Fruit fly (Drosophila melanogaster) whole organism, embryonic: ENCODE data around the gene CG12539.
A peak's percentile ranks its signal among the peaks of the same experiment; 100 is the strongest.

Source experiments
- CG10565 ChIP-seq: fragments of 200-800 bp; sonication (Bioruptor generic); optimal IDR thresholded peaks from 3 replicates; lab custom pipeline; 2016; ENCODE audit warnings: missing biosample characterization, mild to moderate bottlenecking, missing genetic modification characterization
- CG11247 ChIP-seq: fragments of 200-800 bp; sonication (Bioruptor generic); IDR thresholded peaks from 2 replicates; pipeline ENCODE4 v1.3.6; 2022; ENCODE audit warnings: missing biosample characterization, missing genetic modification characterization
- CG13894 ChIP-seq: fragments of 200-800 bp; sonication (Bioruptor generic); optimal IDR thresholded peaks from 3 replicates; lab custom pipeline; 2018; ENCODE audit warnings: missing biosample characterization, mild to moderate bottlenecking, missing genetic modification characterization, moderate library complexity
- CG1603 ChIP-seq: fragments of 200-800 bp; sonication (Bioruptor generic); optimal IDR thresholded peaks from 2 replicates; lab custom pipeline; 2019; ENCODE audit warnings: missing biosample characterization, mild to moderate bottlenecking, missing genetic modification characterization, moderate library complexity
- CG17359 ChIP-seq: fragments of 200-800 bp; sonication (Bioruptor generic); optimal IDR thresholded peaks from 3 replicates; lab custom pipeline; 2018; ENCODE audit warnings: missing biosample characterization, mild to moderate bottlenecking, missing genetic modification characterization, moderate library complexity
- CG1832 ChIP-seq: fragments of 200-800 bp; sonication (Bioruptor generic); optimal IDR thresholded peaks from 2 replicates; lab custom pipeline; 2017; ENCODE audit warnings: missing biosample characterization, mild to moderate bottlenecking, missing genetic modification characterization, inconsistent platforms
- CG18476 ChIP-seq: fragments of 200-800 bp; sonication (Bioruptor generic); optimal IDR thresholded peaks from 2 replicates; lab custom pipeline; 2016; ENCODE audit warnings: missing biosample characterization, mild to moderate bottlenecking, missing genetic modification characterization
- CG31365 ChIP-seq: fragments of 200-800 bp; sonication (Bioruptor generic); optimal IDR thresholded peaks from 2 replicates; lab custom pipeline; 2018; ENCODE audit warnings: missing biosample characterization, mild to moderate bottlenecking, missing genetic modification characterization
- CG31388 ChIP-seq: fragments of 200-800 bp; sonication (Bioruptor generic); optimal IDR thresholded peaks from 2 replicates; lab custom pipeline; 2016; ENCODE audit warnings: missing biosample characterization, missing genetic modification characterization
- CG3281 ChIP-seq: fragments of 200-800 bp; sonication (Bioruptor generic); optimal IDR thresholded peaks from 3 replicates; lab custom pipeline; 2017; ENCODE audit warnings: missing biosample characterization, mild to moderate bottlenecking, missing genetic modification characterization
- CG3995 ChIP-seq: fragments of 200-800 bp; sonication (Bioruptor generic); optimal IDR thresholded peaks from 3 replicates; lab custom pipeline; 2016; ENCODE audit warnings: missing biosample characterization, missing genetic modification characterization
- CG7357 ChIP-seq: fragments of 200-800 bp; sonication (Bioruptor generic); IDR thresholded peaks from 3 replicates; pipeline ENCODE4 v1.3.6; 2022; ENCODE audit warnings: missing biosample characterization, missing genetic modification characterization
- CG7745 ChIP-seq: fragments of 200-800 bp; sonication (Bioruptor generic); optimal IDR thresholded peaks from 2 replicates; lab custom pipeline; 2018; ENCODE audit warnings: missing biosample characterization, mild to moderate bottlenecking, missing genetic modification characterization, moderate library complexity
- CG8281 ChIP-seq: fragments of 200-800 bp; sonication (Bioruptor generic); optimal IDR thresholded peaks from 2 replicates; lab custom pipeline; 2018; ENCODE audit warnings: missing biosample characterization, mild to moderate bottlenecking, missing genetic modification characterization, moderate library complexity
- CG8924 ChIP-seq: fragments of 200-800 bp; optimal IDR thresholded peaks from 3 replicates; lab custom pipeline; 2019; ENCODE audit warnings: missing biosample characterization, mild to moderate bottlenecking, missing genetic modification characterization, moderate library complexity
- CkIIα-i1 ChIP-seq: fragments of 200-800 bp; sonication (Bioruptor generic); IDR thresholded peaks from 2 replicates; pipeline ENCODE4 v1.3.6; 2022; ENCODE audit warnings: missing biosample characterization, missing genetic modification characterization
- Deaf1 ChIP-seq: fragments of 200-800 bp; optimal IDR thresholded peaks from 3 replicates; lab custom pipeline; 2019; ENCODE audit warnings: missing biosample characterization, mild to moderate bottlenecking, missing genetic modification characterization, moderate library complexity
- Dip2 ChIP-seq: fragments of 200-800 bp; sonication (Bioruptor generic); IDR thresholded peaks from 2 replicates; pipeline ENCODE4 v1.3.6; 2022; ENCODE audit warnings: missing biosample characterization, missing genetic modification characterization
- Doc3 ChIP-seq: fragments of 200-800 bp; sonication (Bioruptor generic); IDR thresholded peaks from 3 replicates; pipeline ENCODE4 v1.3.6; 2022; ENCODE audit warnings: missing biosample characterization, missing genetic modification characterization; ENCODE audit not compliant: partially characterized antibody
- Drgx ChIP-seq: fragments of 200-800 bp; sonication (Bioruptor generic); IDR thresholded peaks from 2 replicates; pipeline ENCODE4 v1.3.6; 2022; ENCODE audit warnings: missing biosample characterization, missing genetic modification characterization
- Eip74EF ChIP-seq, 2 experiments: fragments of 200-800 bp in 1 of 2; fragments of >200 bp in 1 of 2; sonication (Bioruptor generic) in 1 of 2; optimal IDR thresholded peaks; 2 replicates each; lab custom pipeline; 2017 to 2019; ENCODE audit warnings: missing biosample characterization in 2 of 2, missing genetic modification characterization in 2 of 2, mild to moderate bottlenecking in 1 of 2, moderate library complexity in 1 of 2
- MESR4 ChIP-seq: fragments of 200-800 bp; sonication (Bioruptor generic); optimal IDR thresholded peaks from 2 replicates; lab custom pipeline; 2018; ENCODE audit warnings: missing biosample characterization, mild to moderate bottlenecking, missing genetic modification characterization, moderate library complexity
- Meics ChIP-seq: fragments of 200-800 bp; sonication (Bioruptor generic); optimal IDR thresholded peaks from 2 replicates; lab custom pipeline; 2017; ENCODE audit warnings: missing biosample characterization, mild to moderate bottlenecking, missing genetic modification characterization
- Pdp1 ChIP-seq, 2 experiments: fragments of 200-800 bp; sonication (Bioruptor generic); optimal IDR thresholded peaks; 3 replicates each; lab custom pipeline; 2016; ENCODE audit warnings: missing biosample characterization in 2 of 2, missing genetic modification characterization in 2 of 2, mild to moderate bottlenecking in 1 of 2, moderate library complexity in 1 of 2
- al ChIP-seq: fragments of 200-800 bp; sonication (Bioruptor generic); IDR thresholded peaks from 2 replicates; pipeline ENCODE4 v1.3.6; 2022; ENCODE audit warnings: missing biosample characterization, missing genetic modification characterization
- ase ChIP-seq: fragments of 200-800 bp; sonication (Bioruptor generic); IDR thresholded peaks from 3 replicates; pipeline ENCODE4 v1.3.6; 2022; ENCODE audit warnings: missing biosample characterization, missing genetic modification characterization
- chinmo ChIP-seq: fragments of 200-800 bp; sonication (Bioruptor generic); IDR thresholded peaks from 4 replicates; pipeline ENCODE4 v1.3.6; 2022; ENCODE audit warnings: missing biosample characterization, missing genetic modification characterization; ENCODE audit not compliant: partially characterized antibody
- jigr1 ChIP-seq: fragments of 200-800 bp; sonication (Bioruptor generic); IDR thresholded peaks from 3 replicates; pipeline ENCODE4 v1.3.6; 2022; ENCODE audit warnings: missing biosample characterization, missing genetic modification characterization
- knrl ChIP-seq: fragments of 200-800 bp; sonication (Bioruptor generic); IDR thresholded peaks from 3 replicates; pipeline ENCODE4 v1.3.6; 2022; ENCODE audit warnings: missing biosample characterization, missing genetic modification characterization; ENCODE audit not compliant: partially characterized antibody
- lov ChIP-seq, 2 experiments: fragments of 200-800 bp in 1 of 2; fragments of >200 bp in 1 of 2; sonication (Bioruptor generic) in 1 of 2; IDR thresholded peaks in 1 of 2; optimal IDR thresholded peaks in 1 of 2; 2 replicates in 1 of 2; 3 replicates in 1 of 2; pipeline versions ENCODE4 v1.3.6 to Lab custom; 2017 to 2022; ENCODE audit warnings: missing biosample characterization in 1 of 2, missing genetic modification characterization in 1 of 2
- org-1 ChIP-seq: fragments of 200-800 bp; sonication (Bioruptor generic); optimal IDR thresholded peaks from 2 replicates; lab custom pipeline; 2017; ENCODE audit warnings: missing biosample characterization, missing genetic modification characterization
- sd ChIP-seq: fragments of 200-800 bp; sonication (Bioruptor generic); optimal IDR thresholded peaks from 3 replicates; lab custom pipeline; 2018; ENCODE audit warnings: missing biosample characterization, mild to moderate bottlenecking, missing genetic modification characterization, moderate library complexity
- zf30C ChIP-seq: fragments of 200-800 bp; sonication (Bioruptor generic); optimal IDR thresholded peaks from 3 replicates; lab custom pipeline; 2018; ENCODE audit warnings: missing biosample characterization, mild to moderate bottlenecking, missing genetic modification characterization

Gene CG12539

DNA sequence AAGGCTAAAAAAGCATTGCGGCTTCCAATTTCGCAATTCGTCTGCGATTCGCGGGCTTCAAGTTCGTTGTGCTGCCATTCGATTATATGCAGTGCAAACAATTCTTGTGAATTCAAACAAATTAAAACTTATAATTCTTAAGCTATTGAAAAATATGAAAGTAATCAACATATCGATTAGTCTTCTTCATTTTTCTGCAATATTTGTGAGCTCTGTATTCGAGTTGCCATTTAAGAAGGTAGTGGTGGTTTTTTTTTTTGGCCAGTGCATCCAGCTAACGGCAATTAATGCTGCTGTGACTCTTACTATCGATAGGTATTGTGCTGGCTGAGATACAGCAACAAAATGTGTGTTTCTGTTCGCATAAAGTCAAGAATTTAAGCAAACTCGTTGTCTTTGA is 13.3 kb upstream of the CG12539 start:
- TF ChIP-seq Drgx (GFP tag; lab: Robert Waterston, UW) (peak; percentile 62), ase (GFP tag; lab: Robert Waterston, UW) (no peak), CG31365 (tag; lab: Kevin White, UChicago) (no peak)
- TF ChIP-seq, all 482 proteins: peak for 1

- TF ChIP-seq CG17359 = no peak
- TF ChIP-seq MESR4 = no peak
- no peak for TF ChIP-seq al (GFP tag; lab: Robert Waterston, UW)
- TF ChIP-seq jigr1 (GFP tag; lab: Robert Waterston, UW) = no peak
- TF ChIP-seq CG11247 = no peak
- no peak for TF ChIP-seq CkIIα-i1 (GFP tag; lab: Robert Waterston, UW)
- TF ChIP-seq CG18476 (GFP tag; lab: Kevin White, UChicago) = no peak
- TF ChIP-seq CG8281 = no peak
- TF ChIP-seq zf30C (GFP tag; lab: Kevin White, UChicago) = no peak
- TF ChIP-seq Doc3 (GFP tag; lab: Robert Waterston, UW) = no peak
- TF ChIP-seq CG3995 (GFP tag; lab: Kevin White, UChicago) = no peak
- TF ChIP-seq knrl (GFP tag; lab: Robert Waterston, UW) = no peak
- no peak for TF ChIP-seq CG31388 (GFP tag; lab: Kevin White, UChicago)
- no peak for TF ChIP-seq CG7745 (tag; lab: Kevin White, UChicago)
- no peak for TF ChIP-seq CG7357 (GFP tag; lab: Robert Waterston, UW)
- TF ChIP-seq CG1832 = no peak
Measured at dm6 chrX:14856261-14856660, 11.7 kb upstream of the CG12539 start, which contains the start of gene CG9519. TSS of gene CG9519 (minus strand) at chrX:14856361.

DNA sequence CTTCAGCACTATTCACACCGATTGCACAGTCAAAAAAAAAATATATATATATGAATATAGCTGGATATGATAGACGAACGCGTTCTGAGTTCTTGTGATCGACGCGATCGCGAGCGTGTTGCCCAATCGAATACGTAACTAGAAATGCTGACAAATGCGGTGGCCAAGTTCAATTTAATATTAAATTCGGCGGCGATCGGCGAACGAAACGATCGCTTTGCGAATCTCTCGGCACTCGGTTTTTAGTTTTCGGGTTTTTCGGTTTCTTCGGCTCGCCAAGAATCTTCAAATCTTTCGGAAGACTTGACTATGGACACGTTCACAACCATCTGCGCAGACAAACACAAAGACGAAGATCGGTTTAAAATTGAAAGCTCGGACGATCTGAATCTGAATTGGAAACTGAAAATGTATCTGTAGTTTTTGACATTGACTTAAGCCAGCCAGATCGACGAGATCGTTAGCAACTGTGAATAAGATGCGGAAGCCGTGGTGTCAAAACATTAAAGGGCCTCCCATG is 8.7 kb upstream of the CG12539 start, which contains the start of gene CG9521:
Gene CG9521, minus strand, starts transcription at position 117 of the 520 bp plus-strand sequence.
- TF ChIP-seq Deaf1 (peak; percentile 91), Pdp1 (GFP tag; optimal IDR thresholded peaks at IDR 0.05; lab: Kevin White, UChicago) (peak in 1 of 2 experiments; percentile 8), CG13894 (tag; lab: Kevin White, UChicago) (peak; percentile 95), sd (tag; lab: Kevin White, UChicago) (peak; percentile 0), Eip74EF (GFP tag; optimal IDR thresholded peaks at IDR 0.05; lab: Kevin White, UChicago) (peak in 1 of 2 experiments; percentile 24), chinmo (GFP tag; lab: Robert Waterston, UW) (0 out of 4 replicates have a peak, but pooled peaks have one; percentile 72), CG10565 (GFP tag; lab: Kevin White, UChicago) (no peak), Dip2 (no peak)

DNA sequence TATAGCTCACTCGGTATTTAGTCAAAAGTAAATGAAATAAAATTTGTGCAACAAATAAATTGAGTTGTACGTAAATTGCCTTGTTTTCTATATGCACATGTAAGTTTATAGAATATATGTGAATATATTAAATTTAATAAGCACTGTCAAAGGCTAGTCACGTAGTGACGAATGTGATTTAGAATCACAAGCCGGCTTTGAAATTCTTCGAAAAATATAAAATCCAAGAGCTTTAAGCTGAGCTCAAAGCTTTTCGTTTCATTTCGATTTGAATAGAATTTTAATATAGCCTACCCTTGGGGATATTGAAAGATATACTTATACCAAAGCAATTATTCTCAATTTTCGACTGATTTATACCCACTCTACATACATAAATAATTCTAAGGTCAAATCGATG is 5.5 kb upstream of the CG12539 start:
- TF ChIP-seq lov (optimal IDR thresholded peaks at IDR 0.05; lab: Kevin White, UChicago) = no peak
- no peak for TF ChIP-seq lov (GFP tag; IDR thresholded peaks at IDR 0.05; lab: Robert Waterston, UW)
- no peak for TF ChIP-seq org-1
- TF ChIP-seq CG8924 = no peak
- no peak for TF ChIP-seq CG3281 (GFP tag; lab: Kevin White, UChicago)
- no peak for TF ChIP-seq CG1603 (tag; lab: Kevin White, UChicago)
- TF ChIP-seq Meics (GFP tag; lab: Kevin White, UChicago) = peak; percentile 81
- TF ChIP-seq, all 482 proteins: peak for 1
